Worm (Caenorhabditis elegans) whole organism, late embryonic: ENCODE measurements around the gene F55G7.5.

Source experiments
- ets-4 ChIP-seq: sonication (generic microtip); optimal IDR thresholded peaks from 2 replicates; lab custom pipeline; 2016; ENCODE audit warnings: missing genetic modification characterization, missing compliant biosample characterization
- pqm-1 ChIP-seq: sonication (generic microtip); optimal IDR thresholded peaks from 2 replicates; lab custom pipeline; 2016; ENCODE audit warnings: missing genetic modification characterization, missing compliant biosample characterization

ce11 chrX:11924158-11924557 is 14.6 kb downstream of the F55G7.5 start, which contains the start of gene F55G7.1:
- no peak for TF ChIP-seq ets-4
- no peak for TF ChIP-seq pqm-1 (tag; lab: Kevin White, UChicago)
